Worm (Caenorhabditis elegans) whole organism, young adult: Measurements from ENCODE around the gene unc-36.

Source experiments
- T07F8.4 ChIP-seq: sonication (generic microtip); optimal IDR thresholded peaks from 2 replicates; lab custom pipeline; 2016; ENCODE audit warnings: mild to moderate bottlenecking, missing genetic modification characterization, moderate library complexity, missing compliant biosample characterization
- Y95B8A.8 ChIP-seq: fragments of 200-800 bp; sonication (Bioruptor generic); IDR thresholded peaks from 2 replicates; pipeline ENCODE4 v1.3.6; 2022; ENCODE audit warnings: missing genetic modification reagents, missing genetic modification characterization, missing compliant biosample characterization
- ama-1 ChIP-seq, 3 experiments: fragments of 150-350 bp in 1 of 3; sonication (generic microtip) in 2 of 3; optimal IDR thresholded peaks; 2 replicates each; lab custom pipeline; 2014 to 2018; ENCODE audit warnings: missing biosample characterization in 2 of 3, missing genetic modification characterization in 2 of 3, missing genetic modification reagents in 2 of 3
- attf-5 ChIP-seq: fragments of 200-800 bp; sonication (Bioruptor generic); optimal IDR thresholded peaks from 2 replicates; lab custom pipeline; 2018; ENCODE audit warnings: mild to moderate bottlenecking, missing genetic modification characterization, missing compliant biosample characterization
- bed-1 ChIP-seq: fragments of 200-800 bp; sonication (Bioruptor generic); IDR thresholded peaks from 2 replicates; pipeline ENCODE4 v1.3.6; 2022; ENCODE audit warnings: missing genetic modification reagents, missing genetic modification characterization, missing compliant biosample characterization
- chd-7 ChIP-seq: sonication (generic microtip); optimal IDR thresholded peaks from 2 replicates; lab custom pipeline; 2016; ENCODE audit warnings: mild to moderate bottlenecking, missing genetic modification characterization, moderate library complexity, missing compliant biosample characterization
- egl-18 ChIP-seq: fragments of 200-800 bp; sonication (Bioruptor generic); IDR thresholded peaks from 2 replicates; pipeline ENCODE4 v1.3.6; 2022; ENCODE audit warnings: missing genetic modification reagents, missing genetic modification characterization, missing compliant biosample characterization
- nhr-80 ChIP-seq: sonication (generic microtip); optimal IDR thresholded peaks from 2 replicates; lab custom pipeline; 2016; ENCODE audit warnings: missing genetic modification characterization, missing compliant biosample characterization
- rcor-1 ChIP-seq: fragments of 200-800 bp; sonication (Bioruptor generic); IDR thresholded peaks from 2 replicates; pipeline ENCODE4 v1.3.6; 2022; ENCODE audit warnings: missing genetic modification reagents, missing genetic modification characterization, missing compliant biosample characterization
- sea-2 ChIP-seq: fragments of 200-800 bp; sonication (Bioruptor generic); IDR thresholded peaks from 2 replicates; pipeline ENCODE4 v1.3.6; 2022; ENCODE audit warnings: missing genetic modification characterization, missing compliant biosample characterization
- snpc-4 ChIP-seq, 5 experiments: fragments of 150-350 bp in 1 of 5; sonication (generic microtip) in 4 of 5; optimal IDR thresholded peaks; 2 replicates each; lab custom pipeline; 2014 to 2018; ENCODE audit warnings: missing genetic modification characterization in 5 of 5, missing biosample characterization in 3 of 5, antibody characterized with exemption in 2 of 5, mild to moderate bottlenecking in 2 of 5, missing compliant biosample characterization in 2 of 5, missing genotype in 2 of 5, moderate library complexity in 2 of 5, missing genetic modification reagents in 1 of 5

DNA sequence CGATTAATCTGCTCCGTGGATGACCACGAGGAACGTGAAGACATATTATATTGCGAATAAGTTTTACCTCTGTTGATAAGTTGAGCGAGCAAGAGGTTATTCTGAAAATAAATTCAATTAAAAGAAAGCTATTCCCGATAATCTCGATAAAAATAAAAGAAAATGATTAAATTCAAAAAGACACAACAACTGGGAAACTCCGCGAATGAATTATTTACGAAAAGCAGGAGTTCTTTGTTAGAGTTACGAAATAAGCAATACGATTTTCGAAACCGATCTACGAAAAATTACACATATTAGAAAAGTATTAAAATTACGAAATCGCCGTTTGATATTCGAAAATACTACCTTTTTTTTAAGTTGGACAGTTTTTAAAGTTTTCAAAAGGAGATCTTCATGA is 37.7 kb downstream of the unc-36 start, which contains the start of gene bath-42:
- no peak for TF ChIP-seq rcor-1
- TF ChIP-seq sea-2: no peak
- no peak for TF ChIP-seq attf-5 (GFP tag; lab: Kevin White, UChicago)
- TF ChIP-seq Y95B8A.8 (GFP tag; lab: Robert Waterston, UW): no peak
- no peak for TF ChIP-seq snpc-4 (GFP tag; optimal IDR thresholded peaks at IDR 0.05; lab: Kevin White, UChicago)
- TF ChIP-seq snpc-4 (tag; optimal IDR thresholded peaks at IDR 0.05; lab: Kevin White, UChicago): no peak
- no peak for TF ChIP-seq egl-18
- no peak for TF ChIP-seq nhr-80 (tag; lab: Kevin White, UChicago)
- no peak for TF ChIP-seq T07F8.4
- no peak for TF ChIP-seq ama-1 (optimal IDR thresholded peaks at IDR 0.05; lab: Kevin White, UChicago)
- no peak for TF ChIP-seq ama-1 (GFP tag; optimal IDR thresholded peaks at IDR 0.05; lab: Kevin White, UChicago)
- TF ChIP-seq chd-7 (tag; lab: Kevin White, UChicago): no peak
- no peak for TF ChIP-seq bed-1 (GFP tag; lab: Robert Waterston, UW)
